Worm (Caenorhabditis elegans): ENCODE data around the gene str-263.
A peak's percentile ranks its signal among the peaks of the same experiment; 100 is the strongest.

str-263 gene

ce11 chrV:15566511-15567178 is 46.3 kb upstream of the str-263 start (continued):
- no peak for TF ChIP-seq ceh-8 (GFP tag; optimal IDR thresholded peaks at IDR 0.05)
- TF ChIP-seq ztf-4 (tag; optimal IDR thresholded peaks at IDR 0.05): peak; percentile 73
- TF ChIP-seq aly-2 (tag; optimal IDR thresholded peaks at IDR 0.05): no peak
- peak; percentile 89 for TF ChIP-seq nhr-85 (tag)
- TF ChIP-seq pag-3 (tag; optimal IDR thresholded peaks at IDR 0.05; ENCODE audit: borderline replicate concordance, insufficient read depth): no peak
- TF ChIP-seq jun-1 (tag; optimal IDR thresholded peaks at IDR 0.05): peak; percentile 71
- TF ChIP-seq lir-3 (tag; optimal IDR thresholded peaks at IDR 0.05; ENCODE audit: poor library complexity): peak; percentile 71
- no peak for TF ChIP-seq zip-4 (GFP tag; optimal IDR thresholded peaks at IDR 0.05)
- TF ChIP-seq zag-1 (tag; optimal IDR thresholded peaks at IDR 0.05): no peak
- TF ChIP-seq egl-27 (tag; optimal IDR thresholded peaks at IDR 0.05): no peak
- no peak for TF ChIP-seq alr-1 (tag; optimal IDR thresholded peaks at IDR 0.05; ENCODE audit: borderline replicate concordance)
- TF ChIP-seq fkh-10 (GFP tag; optimal IDR thresholded peaks at IDR 0.05): no peak
- no peak for TF ChIP-seq isw-1 (GFP tag; IDR thresholded peaks at IDR 0.05)
- peak; percentile 67 for TF ChIP-seq nhr-11 (tag; optimal IDR thresholded peaks at IDR 0.05)
- TF ChIP-seq pqm-1 (tag; optimal IDR thresholded peaks at IDR 0.05): peak; percentile 66
- peak; percentile 80 for TF ChIP-seq mep-1 (tag; optimal IDR thresholded peaks at IDR 0.05)
- TF ChIP-seq tbx-2 (tag; optimal IDR thresholded peaks at IDR 0.05): peak; percentile 89
- TF ChIP-seq snu-23 (GFP tag; optimal IDR thresholded peaks at IDR 0.05): peak; percentile 92
- peak in 3 of 6 experiments; percentile 12 to 93 (median 70) for TF ChIP-seq elt-3 (tag; optimal IDR thresholded peaks at IDR 0.05)
- no peak for TF ChIP-seq F16B12.6 (tag; optimal IDR thresholded peaks at IDR 0.05)
- TF ChIP-seq unc-86 (tag; optimal IDR thresholded peaks at IDR 0.05): no peak
- TF ChIP-seq lin-35 (GFP tag; optimal IDR thresholded peaks at IDR 0.05): peak; percentile 62 to 87
- no peak for TF ChIP-seq nhr-28 (tag; optimal IDR thresholded peaks at IDR 0.05)
- TF ChIP-seq lsy-2 (tag; optimal IDR thresholded peaks at IDR 0.05): peak; percentile 76 to 87
- TF ChIP-seq ceh-82 (tag; optimal IDR thresholded peaks at IDR 0.05): peak in 1 of 3 experiments; percentile 44
- TF ChIP-seq ama-1 (optimal IDR thresholded peaks at IDR 0.05): peak; percentile 43
- no peak for TF ChIP-seq unc-98 (GFP tag; IDR thresholded peaks at IDR 0.05)
- peak; percentile 17 for TF ChIP-seq nhr-77 (tag; optimal IDR thresholded peaks at IDR 0.05)
- TF ChIP-seq egl-13 (tag; optimal IDR thresholded peaks at IDR 0.05): no peak
- peak; percentile 36 for TF ChIP-seq snpc-4 (tag; optimal IDR thresholded peaks at IDR 0.05)
- peak; percentile 62 for TF ChIP-seq blmp-1 (tag; optimal IDR thresholded peaks at IDR 0.05)
- TF ChIP-seq swsn-7 (tag; optimal IDR thresholded peaks at IDR 0.05): peak; percentile 66
- peak; percentile 84 for TF ChIP-seq rnt-1 (tag; optimal IDR thresholded peaks at IDR 0.05)
- peak; percentile 7 for TF ChIP-seq pax-3 (tag; optimal IDR thresholded peaks at IDR 0.05)
- no peak for TF ChIP-seq tlp-1 (tag; optimal IDR thresholded peaks at IDR 0.05)
- TF ChIP-seq aha-1 (tag; optimal IDR thresholded peaks at IDR 0.05): peak; percentile 0
- no peak for TF ChIP-seq ets-5 (GFP tag; IDR thresholded peaks at IDR 0.05)
- no peak for TF ChIP-seq ceh-63 (GFP tag; optimal IDR thresholded peaks at IDR 0.05)
- TF ChIP-seq unc-30 (tag; optimal IDR thresholded peaks at IDR 0.05): no peak
- TF ChIP-seq sox-4 (tag; optimal IDR thresholded peaks at IDR 0.05): peak; percentile 67
- peak; percentile 99 for TF ChIP-seq unc-130 (tag; optimal IDR thresholded peaks at IDR 0.05)
- no peak for TF ChIP-seq nhr-84 (tag; optimal IDR thresholded peaks at IDR 0.05)
- TF ChIP-seq lin-13 (GFP tag; optimal IDR thresholded peaks at IDR 0.05): peak; percentile 74

ce11 chrV:15567344-15567804 is 45.6 kb upstream of the str-263 start, which contains the start of gene acs-2:
Gene acs-2 (plus strand): TSS chrV:15567394.
- TF ChIP-seq elt-3 (tag; optimal IDR thresholded peaks at IDR 0.05): no peak
- TF ChIP-seq lin-35 (GFP tag; optimal IDR thresholded peaks at IDR 0.05): peak in 1 of 2 experiments; percentile 37
- TF ChIP-seq efl-1 (optimal IDR thresholded peaks at IDR 0.05): no peak
- peak in 1 of 2 experiments; percentile 85 for TF ChIP-seq efl-1 (GFP tag; optimal IDR thresholded peaks at IDR 0.05 in 1 of 2)
